Fruit fly (Drosophila melanogaster) Kc167 (cell line): ENCODE measurements around the gene CG11597.

Experiments
- Myc ChIP-seq: fragments of >200 bp; optimal IDR thresholded peaks from 2 replicates; lab custom pipeline; 2017; ENCODE audit warnings: missing external identifiers
- Sin3A ChIP-seq: fragments of >200 bp; optimal IDR thresholded peaks from 2 replicates; lab custom pipeline; 2018; ENCODE audit warnings: missing external identifiers
- h ChIP-seq: fragments of >200 bp; optimal IDR thresholded peaks from 3 replicates; lab custom pipeline; 2018; ENCODE audit warnings: missing external identifiers
- insv ChIP-seq: fragments of >200 bp; optimal IDR thresholded peaks from 3 replicates; lab custom pipeline; 2018; ENCODE audit warnings: missing external identifiers
- psq ChIP-seq: fragments of >200 bp; optimal IDR thresholded peaks from 2 replicates; lab custom pipeline; 2017; ENCODE audit warnings: missing external identifiers
- ttk ChIP-seq: sonication (Bioruptor generic); optimal IDR thresholded peaks from 2 replicates; lab custom pipeline; 2017; ENCODE audit warnings: missing external identifiers

The CG11597 gene

dm6 chr3L:11828730-11829129 lies 6.7 kb upstream of the CG11597 start, which contains the start of gene CG7264:
TSS of gene CG7264 (plus strand) at chr3L:11829030.
- TF ChIP-seq h (lab: Kevin White, UChicago), result no peak
- no peak for TF ChIP-seq Myc (lab: Kevin White, UChicago)

DNA sequence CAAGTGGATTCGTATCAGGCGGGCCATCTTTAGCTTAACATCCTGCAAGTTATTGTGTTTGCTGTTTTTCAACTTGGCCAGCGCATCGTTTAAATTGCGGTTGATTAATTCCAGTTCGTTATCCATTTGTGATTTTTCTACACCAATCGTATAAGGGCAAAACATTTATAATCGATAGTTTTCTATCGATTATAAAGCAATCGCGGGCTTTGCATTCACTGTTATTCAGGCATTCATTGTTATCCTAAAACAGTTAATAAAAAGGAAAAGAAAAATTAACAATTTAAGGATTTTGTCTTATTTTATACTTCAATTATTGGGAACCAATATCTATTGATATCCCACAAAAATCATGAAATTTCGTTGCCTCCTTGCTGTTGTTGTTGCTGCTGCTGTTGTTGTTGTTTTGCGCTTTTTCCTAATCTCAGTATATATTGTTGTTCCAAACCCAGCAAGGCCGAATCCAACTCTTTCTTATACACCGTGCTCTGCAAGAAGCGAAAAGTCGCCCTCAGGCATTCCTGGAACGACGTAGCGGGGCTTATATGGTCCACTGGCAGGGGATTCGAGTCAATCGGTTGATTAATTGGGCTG lies 3.6 kb upstream of the CG11597 start, which contains the start of gene CG32095:
Gene CG32095, minus strand, starts transcription at position 173 of the 594 bp plus-strand sequence.
- TF ChIP-seq Myc (lab: Kevin White, UChicago), result no peak
- no peak for TF ChIP-seq ttk (lab: Kevin White, UChicago)
- no peak for TF ChIP-seq Sin3A (lab: Kevin White, UChicago)
- no peak for TF ChIP-seq insv (lab: Kevin White, UChicago)
- TF ChIP-seq h (lab: Kevin White, UChicago), result no peak
- TF ChIP-seq psq (lab: Kevin White, UChicago), result no peak

dm6 chr3L:11822446-11823334 lies 615 bp upstream of the CG11597 start, which contains the start of gene RpL10Ab:
TSS of gene RpL10Ab (plus strand) at chr3L:11822851.
- no peak for TF ChIP-seq Sin3A (lab: Kevin White, UChicago)
- TF ChIP-seq ttk (lab: Kevin White, UChicago), result no peak

dm6 chr3L:11819639-11820456 lies 2.2 kb downstream of the CG11597 start:
- no peak for TF ChIP-seq h (lab: Kevin White, UChicago)
- no peak for TF ChIP-seq insv (lab: Kevin White, UChicago)
- no peak for TF ChIP-seq Sin3A (lab: Kevin White, UChicago)
- TF ChIP-seq psq (lab: Kevin White, UChicago), result no peak
- TF ChIP-seq Myc (lab: Kevin White, UChicago), result no peak
- no peak for TF ChIP-seq ttk (lab: Kevin White, UChicago)

dm6 chr3L:11816641-11817040 lies 5.4 kb downstream of the CG11597 start:
- no peak for TF ChIP-seq h (lab: Kevin White, UChicago)
- no peak for TF ChIP-seq psq (lab: Kevin White, UChicago)
- TF ChIP-seq Sin3A (lab: Kevin White, UChicago), result no peak
- no peak for TF ChIP-seq ttk (lab: Kevin White, UChicago)
- TF ChIP-seq Myc (lab: Kevin White, UChicago), result no peak
- no peak for TF ChIP-seq insv (lab: Kevin White, UChicago)

dm6 chr3L:11815220-11815797 lies 6.8 kb downstream of the CG11597 start, which contains the start of gene CG14130:
TSS of gene CG14130 (plus strand) at chr3L:11815444.
- TF ChIP-seq h (lab: Kevin White, UChicago) (no peak), Sin3A (lab: Kevin White, UChicago) (no peak), psq (lab: Kevin White, UChicago) (no peak), Myc (lab: Kevin White, UChicago) (no peak), insv (lab: Kevin White, UChicago) (no peak), ttk (lab: Kevin White, UChicago) (no peak)

dm6 chr3L:11814655-11815054 lies 7.4 kb downstream of the CG11597 start, which contains the start of gene Cubn2:
TSS of gene Cubn2 (minus strand) at chr3L:11814755.
- no peak for TF ChIP-seq psq (lab: Kevin White, UChicago)
- TF ChIP-seq Myc (lab: Kevin White, UChicago), result no peak
- no peak for TF ChIP-seq insv (lab: Kevin White, UChicago)

DNA sequence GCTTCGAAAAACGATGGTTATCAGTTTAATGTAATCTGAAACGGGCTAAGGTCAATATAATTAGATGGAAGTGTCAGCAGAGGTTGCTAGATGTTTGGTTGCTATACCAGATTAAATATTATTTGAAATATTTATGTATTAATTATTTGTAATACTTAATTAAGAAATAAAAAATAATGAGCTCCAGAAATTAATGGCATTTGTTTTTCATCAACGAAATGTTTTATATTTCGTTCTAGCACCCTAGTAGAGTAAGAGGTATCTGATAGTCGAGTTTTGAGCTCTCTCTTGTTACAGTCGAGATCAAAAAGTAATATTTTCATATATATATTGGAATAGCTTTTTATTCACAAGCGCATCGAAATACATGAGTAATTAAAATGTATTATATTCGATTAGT lies 20.5 kb downstream of the CG11597 start:
- TF ChIP-seq h (lab: Kevin White, UChicago) (no peak), ttk (lab: Kevin White, UChicago) (no peak), psq (lab: Kevin White, UChicago) (no peak), Myc (lab: Kevin White, UChicago) (no peak), insv (lab: Kevin White, UChicago) (no peak), Sin3A (lab: Kevin White, UChicago) (no peak)

- no peak for TF ChIP-seq Sin3A (lab: Kevin White, UChicago)
- TF ChIP-seq h (lab: Kevin White, UChicago), result no peak
- TF ChIP-seq ttk (lab: Kevin White, UChicago), result no peak
- TF ChIP-seq Myc (lab: Kevin White, UChicago), result no peak
- TF ChIP-seq insv (lab: Kevin White, UChicago), result no peak
- no peak for TF ChIP-seq psq (lab: Kevin White, UChicago)
Measured at dm6 chr3L:11800761-11801160, 21.3 kb downstream of the CG11597 start, which contains the start of gene Gcat. TSS of gene Gcat (minus strand) at chr3L:11800861.

DNA sequence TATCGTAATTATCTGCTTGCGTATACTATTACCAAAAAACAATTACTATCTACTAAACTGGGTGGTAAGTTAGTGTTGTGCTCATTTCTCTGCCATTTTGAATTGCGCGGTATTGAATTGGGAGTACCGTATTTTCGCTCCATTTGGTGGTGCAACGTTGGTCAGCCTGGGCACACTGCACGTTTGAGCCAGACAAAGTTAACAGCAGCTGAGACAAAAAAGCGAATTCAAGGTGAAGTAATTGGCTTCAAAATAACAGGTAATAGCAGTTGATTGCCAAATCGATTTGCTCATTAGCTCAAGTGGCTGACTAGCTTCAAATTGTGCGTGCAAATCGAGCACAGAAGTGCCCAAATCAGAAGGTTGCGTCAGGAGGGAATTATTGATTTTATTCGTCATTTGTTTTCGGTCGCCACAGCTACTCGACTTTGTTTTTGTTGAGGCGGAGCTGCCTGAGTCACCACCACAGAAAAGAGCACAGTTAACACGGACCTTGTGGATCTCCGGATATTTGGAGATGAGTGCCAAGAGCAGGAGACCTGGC lies 26.6 kb downstream of the CG11597 start, which contains the start of gene Klp68D:
Gene Klp68D, plus strand, starts transcription at position 175 of the 544 bp plus-strand sequence.
- TF ChIP-seq ttk (lab: Kevin White, UChicago), result no peak
- no peak for TF ChIP-seq insv (lab: Kevin White, UChicago)
- no peak for TF ChIP-seq Myc (lab: Kevin White, UChicago)
- no peak for TF ChIP-seq h (lab: Kevin White, UChicago)
- TF ChIP-seq psq (lab: Kevin White, UChicago), result no peak
- TF ChIP-seq Sin3A (lab: Kevin White, UChicago), result no peak
